Worm (Caenorhabditis elegans) whole organism, L2 larva: ENCODE results near the gene pes-5.

Experiments
- F13H6.1 ChIP-seq: sonication (generic microtip); optimal IDR thresholded peaks from 2 replicates; lab custom pipeline; 2016; ENCODE audit warnings: missing genetic modification characterization, missing compliant biosample characterization
- R02D3.7 ChIP-seq: fragments of 150-350 bp; optimal IDR thresholded peaks from 2 replicates; lab custom pipeline; 2014; ENCODE audit warnings: missing biosample characterization, missing genetic modification characterization
- ZK546.5 ChIP-seq: sonication (generic microtip); optimal IDR thresholded peaks from 2 replicates; lab custom pipeline; 2017; ENCODE audit warnings: missing biosample characterization, missing genetic modification characterization
- alr-1 ChIP-seq: fragments of 150-350 bp; optimal IDR thresholded peaks from 2 replicates; lab custom pipeline; 2014; ENCODE audit warnings: missing biosample characterization, missing genetic modification characterization
- aly-2 ChIP-seq: fragments of 150-350 bp; optimal IDR thresholded peaks from 2 replicates; lab custom pipeline; 2014; ENCODE audit warnings: missing biosample characterization, missing genetic modification characterization
- ama-1 ChIP-seq: fragments of 150-350 bp; optimal IDR thresholded peaks from 2 replicates; lab custom pipeline; 2018; ENCODE audit warnings: inconsistent platforms
- blmp-1 ChIP-seq: sonication (generic microtip); optimal IDR thresholded peaks from 2 replicates; lab custom pipeline; 2017; ENCODE audit warnings: missing genetic modification characterization, mild to moderate bottlenecking, missing compliant biosample characterization, antibody characterized with exemption, moderate library complexity; ENCODE audit not compliant: insufficient read depth
- ceh-82 ChIP-seq: fragments of 150-350 bp; optimal IDR thresholded peaks from 2 replicates; lab custom pipeline; 2014; ENCODE audit warnings: missing biosample characterization, missing genetic modification characterization
- crh-2 ChIP-seq: sonication (generic microtip); optimal IDR thresholded peaks from 2 replicates; lab custom pipeline; 2017; ENCODE audit warnings: missing biosample characterization, missing genetic modification characterization
- dmd-4 ChIP-seq: sonication (generic microtip); optimal IDR thresholded peaks from 2 replicates; lab custom pipeline; 2017; ENCODE audit warnings: missing biosample characterization, missing genetic modification characterization
- egl-27 ChIP-seq: sonication (generic microtip); optimal IDR thresholded peaks from 3 replicates; lab custom pipeline; 2017; ENCODE audit warnings: missing biosample characterization, missing genetic modification reagents, missing genetic modification characterization
- elt-1 ChIP-seq: fragments of 150-350 bp; optimal IDR thresholded peaks from 2 replicates; lab custom pipeline; 2014; ENCODE audit warnings: missing biosample characterization, missing genetic modification characterization
- elt-3 ChIP-seq: sonication (generic microtip); optimal IDR thresholded peaks from 2 replicates; lab custom pipeline; 2017; ENCODE audit warnings: missing biosample characterization, missing genetic modification characterization
- fos-1 ChIP-seq: fragments of 150-350 bp; optimal IDR thresholded peaks from 2 replicates; lab custom pipeline; 2014; ENCODE audit warnings: missing biosample characterization, missing genetic modification characterization
- gmeb-1 ChIP-seq: fragments of 150-350 bp; optimal IDR thresholded peaks from 2 replicates; lab custom pipeline; 2014; ENCODE audit warnings: missing biosample characterization, missing genetic modification characterization
- lin-11 ChIP-seq: fragments of 150-350 bp; sonication (generic microtip); optimal IDR thresholded peaks from 2 replicates; lab custom pipeline; 2014; ENCODE audit warnings: missing biosample characterization, missing genetic modification characterization, inconsistent platforms, mixed read lengths
- lin-13 ChIP-seq: fragments of 150-350 bp; optimal IDR thresholded peaks from 2 replicates; lab custom pipeline; 2014; ENCODE audit warnings: missing biosample characterization, missing genetic modification reagents, missing genetic modification characterization
- lin-39 ChIP-seq: fragments of 150-350 bp; optimal IDR thresholded peaks from 2 replicates; lab custom pipeline; 2014; ENCODE audit warnings: missing biosample characterization, missing genetic modification reagents, missing genetic modification characterization
- lsy-2 ChIP-seq, 2 experiments: fragments of 150-350 bp in 1 of 2; sonication (generic microtip) in 1 of 2; optimal IDR thresholded peaks; 2 replicates each; lab custom pipeline; 2014 to 2017; ENCODE audit warnings: missing biosample characterization in 2 of 2, missing genetic modification characterization in 2 of 2
- mab-5 ChIP-seq: fragments of 150-350 bp; optimal IDR thresholded peaks from 2 replicates; lab custom pipeline; 2014; ENCODE audit warnings: missing biosample characterization, missing genetic modification characterization
- mbf-1 ChIP-seq: sonication (generic microtip); optimal IDR thresholded peaks from 2 replicates; lab custom pipeline; 2017; ENCODE audit warnings: missing biosample characterization, missing genetic modification characterization
- mdl-1 ChIP-seq, 2 experiments: fragments of 150-350 bp in 1 of 2; sonication (generic microtip) in 1 of 2; optimal IDR thresholded peaks; 2 replicates each; lab custom pipeline; 2017; ENCODE audit warnings: missing biosample characterization in 2 of 2, missing genetic modification characterization in 2 of 2
- nhr-10 ChIP-seq: sonication (generic microtip); optimal IDR thresholded peaks from 2 replicates; lab custom pipeline; 2017; ENCODE audit warnings: missing biosample characterization, missing genetic modification characterization
- nhr-11 ChIP-seq: fragments of 150-350 bp; optimal IDR thresholded peaks from 2 replicates; lab custom pipeline; 2014; ENCODE audit warnings: missing biosample characterization, missing genetic modification characterization
- nhr-12 ChIP-seq: fragments of 150-350 bp; optimal IDR thresholded peaks from 2 replicates; lab custom pipeline; 2014; ENCODE audit warnings: missing biosample characterization, missing genetic modification characterization
- nhr-129 ChIP-seq: fragments of 150-350 bp; optimal IDR thresholded peaks from 2 replicates; lab custom pipeline; 2014; ENCODE audit warnings: missing biosample characterization, missing genetic modification characterization
- nhr-21 ChIP-seq: fragments of 150-350 bp; optimal IDR thresholded peaks from 2 replicates; lab custom pipeline; 2014; ENCODE audit warnings: missing biosample characterization, missing genetic modification characterization
- nhr-23 ChIP-seq: fragments of 150-350 bp; optimal IDR thresholded peaks from 2 replicates; lab custom pipeline; 2014; ENCODE audit warnings: missing biosample characterization, missing genetic modification reagents, missing genetic modification characterization
- nhr-25 ChIP-seq: fragments of 150-350 bp; sonication (generic microtip); optimal IDR thresholded peaks from 3 replicates; lab custom pipeline; 2014; ENCODE audit warnings: missing biosample characterization, missing genetic modification characterization
- nhr-77 ChIP-seq: fragments of 150-350 bp; optimal IDR thresholded peaks from 2 replicates; lab custom pipeline; 2014; ENCODE audit warnings: missing biosample characterization, missing genetic modification characterization
- peb-1 ChIP-seq: fragments of 150-350 bp; optimal IDR thresholded peaks from 2 replicates; lab custom pipeline; 2014; ENCODE audit warnings: missing biosample characterization, missing genetic modification characterization
- sem-4 ChIP-seq: fragments of 150-350 bp; optimal IDR thresholded peaks from 2 replicates; lab custom pipeline; 2014; ENCODE audit warnings: missing biosample characterization, missing genetic modification reagents, missing genetic modification characterization
- skn-1 ChIP-seq: sonication (generic microtip); optimal IDR thresholded peaks from 2 replicates; lab custom pipeline; 2017; ENCODE audit warnings: missing biosample characterization, missing genetic modification characterization
- sma-3 ChIP-seq: sonication (generic microtip); optimal IDR thresholded peaks from 2 replicates; lab custom pipeline; 2016; ENCODE audit warnings: missing genetic modification reagents, missing genetic modification characterization, missing compliant biosample characterization
- sma-9 ChIP-seq, 2 experiments: fragments of 150-350 bp in 1 of 2; sonication (generic microtip) in 1 of 2; optimal IDR thresholded peaks; 2 replicates each; lab custom pipeline; 2014 to 2016; ENCODE audit warnings: missing genetic modification characterization in 2 of 2, mild to moderate bottlenecking in 1 of 2, missing biosample characterization in 1 of 2, missing compliant biosample characterization in 1 of 2, missing genetic modification reagents in 1 of 2, moderate library complexity in 1 of 2
- snpc-4 ChIP-seq: fragments of 150-350 bp; optimal IDR thresholded peaks from 2 replicates; lab custom pipeline; 2014; ENCODE audit warnings: missing biosample characterization, missing genetic modification characterization
- unc-39 ChIP-seq: fragments of 150-350 bp; optimal IDR thresholded peaks from 2 replicates; lab custom pipeline; 2014; ENCODE audit warnings: missing biosample characterization, missing genetic modification characterization
- unc-55 ChIP-seq: fragments of 150-350 bp; sonication (generic microtip); optimal IDR thresholded peaks from 3 replicates; lab custom pipeline; 2014; ENCODE audit warnings: missing biosample characterization, missing genetic modification reagents, missing genetic modification characterization
- unc-62 ChIP-seq: fragments of 150-350 bp; optimal IDR thresholded peaks from 2 replicates; lab custom pipeline; 2014; ENCODE audit warnings: missing biosample characterization, missing genetic modification reagents, missing genetic modification characterization
- zag-1 ChIP-seq: fragments of 150-350 bp; optimal IDR thresholded peaks from 2 replicates; lab custom pipeline; 2014; ENCODE audit warnings: missing biosample characterization, missing genetic modification characterization
- ztf-1 ChIP-seq: fragments of 200-800 bp; sonication (Bioruptor generic); conservative IDR thresholded peaks from 2 replicates; pipeline ENCODE4 v1.3.6; 2022; ENCODE audit warnings: missing genetic modification characterization, missing compliant biosample characterization
- ztf-11 ChIP-seq: sonication (generic microtip); optimal IDR thresholded peaks from 2 replicates; lab custom pipeline; 2017; ENCODE audit warnings: missing biosample characterization, missing genetic modification characterization
- ztf-4 ChIP-seq: fragments of 150-350 bp; optimal IDR thresholded peaks from 2 replicates; lab custom pipeline; 2014; ENCODE audit warnings: missing biosample characterization, missing genetic modification characterization

Gene pes-5

ce11 chrII:11838353-11838752 is 8.5 kb upstream of the pes-5 start (continued):
- no peak for TF ChIP-seq gmeb-1 (tag; lab: Kevin White, UChicago)
- TF ChIP-seq ZK546.5: no peak
- TF ChIP-seq F13H6.1 (tag; lab: Kevin White, UChicago): no peak
- no peak for TF ChIP-seq aly-2 (tag; lab: Kevin White, UChicago)
- TF ChIP-seq lsy-2 (tag; optimal IDR thresholded peaks at IDR 0.05; lab: Kevin White, UChicago): no peak
- no peak for TF ChIP-seq dmd-4 (tag; lab: Kevin White, UChicago)
- TF ChIP-seq mab-5 (tag; lab: Kevin White, UChicago): no peak
- no peak for TF ChIP-seq nhr-129
- no peak for TF ChIP-seq elt-3 (tag; lab: Kevin White, UChicago)
- TF ChIP-seq ceh-82 (tag; lab: Kevin White, UChicago): no peak
- TF ChIP-seq skn-1 (tag; lab: Kevin White, UChicago): no peak
- TF ChIP-seq nhr-21 (tag; lab: Kevin White, UChicago): peak; percentile 79
- TF ChIP-seq lin-11 (tag; lab: Kevin White, UChicago): no peak
- no peak for TF ChIP-seq mbf-1 (tag; lab: Kevin White, UChicago)
- no peak for TF ChIP-seq alr-1 (tag; lab: Kevin White, UChicago)
- TF ChIP-seq lin-13 (GFP tag; lab: Kevin White, UChicago): no peak
- no peak for TF ChIP-seq elt-1 (tag; lab: Kevin White, UChicago)
- TF ChIP-seq nhr-77 (tag; lab: Kevin White, UChicago): no peak
- TF ChIP-seq nhr-11 (tag; lab: Kevin White, UChicago): no peak
- TF ChIP-seq zag-1 (tag; lab: Kevin White, UChicago): no peak
- no peak for TF ChIP-seq ztf-11
- TF ChIP-seq blmp-1 (tag; lab: Kevin White, UChicago): peak; percentile 5
- no peak for TF ChIP-seq nhr-10 (tag; lab: Kevin White, UChicago)
- TF ChIP-seq ztf-4 (tag; lab: Kevin White, UChicago): no peak

- TF ChIP-seq crh-2 (tag; lab: Kevin White, UChicago) (peak; percentile 14), R02D3.7 (tag; lab: Kevin White, UChicago) (no peak), elt-3 (tag; lab: Kevin White, UChicago) (no peak), dmd-4 (tag; lab: Kevin White, UChicago) (no peak), nhr-129 (peak; percentile 14), nhr-25 (tag; lab: Kevin White, UChicago) (peak; percentile 20), sem-4 (no peak), lin-39 (tag; lab: Kevin White, UChicago) (no peak), gmeb-1 (tag; lab: Kevin White, UChicago) (no peak), fos-1 (tag; lab: Kevin White, UChicago) (peak; percentile 15), ztf-4 (tag; lab: Kevin White, UChicago) (no peak), ztf-1 (GFP tag; lab: Robert Waterston, UW) (no peak), F13H6.1 (tag; lab: Kevin White, UChicago) (peak; percentile 18), skn-1 (tag; lab: Kevin White, UChicago) (no peak), nhr-23 (tag; lab: Kevin White, UChicago) (no peak), ztf-11 (no peak), nhr-12 (tag; lab: Kevin White, UChicago) (no peak), unc-39 (tag; lab: Kevin White, UChicago) (no peak), sma-9 (GFP tag; optimal IDR thresholded peaks at IDR 0.05; lab: Kevin White, UChicago) (peak; percentile 94), sma-9 (tag; optimal IDR thresholded peaks at IDR 0.05; lab: Kevin White, UChicago) (peak; percentile 35), snpc-4 (no peak), egl-27 (tag; lab: Kevin White, UChicago) (peak; percentile 46), nhr-10 (tag; lab: Kevin White, UChicago) (no peak), mdl-1 (tag; optimal IDR thresholded peaks at IDR 0.05; lab: Kevin White, UChicago) (peak; percentile 63 to 80), elt-1 (tag; lab: Kevin White, UChicago) (no peak), ama-1 (lab: Kevin White, UChicago) (no peak), mab-5 (tag; lab: Kevin White, UChicago) (no peak), blmp-1 (tag; lab: Kevin White, UChicago) (no peak), lin-11 (tag; lab: Kevin White, UChicago) (no peak), unc-55 (no peak), ceh-82 (tag; lab: Kevin White, UChicago) (no peak), lsy-2 (tag; optimal IDR thresholded peaks at IDR 0.05; lab: Kevin White, UChicago) (peak in 1 of 2 experiments; percentile 17), nhr-77 (tag; lab: Kevin White, UChicago) (no peak), unc-62 (GFP tag; lab: Kevin White, UChicago) (no peak), mbf-1 (tag; lab: Kevin White, UChicago) (no peak), peb-1 (tag; lab: Kevin White, UChicago) (no peak), nhr-21 (tag; lab: Kevin White, UChicago) (peak; percentile 78), sma-3 (GFP tag; lab: Kevin White, UChicago) (peak; percentile 46)
Observed at ce11 chrII:11836554-11837218, 6.9 kb upstream of the pes-5 start.
